Worm (Caenorhabditis elegans): Measurements from ENCODE around the gene dnj-1.

- TF ChIP-seq snpc-4 (tag; optimal IDR thresholded peaks at IDR 0.05) (no peak), elt-3 (tag; optimal IDR thresholded peaks at IDR 0.05) (no peak), blmp-1 (tag; optimal IDR thresholded peaks at IDR 0.05; ENCODE audit: insufficient read depth) (no peak), R02D3.7 (tag; optimal IDR thresholded peaks at IDR 0.05) (no peak), aly-2 (tag; optimal IDR thresholded peaks at IDR 0.05) (no peak), unc-62 (GFP tag; optimal IDR thresholded peaks at IDR 0.05) (no peak)
Measured at ce11 chrIV:11332751-11333150, 33.9 kb downstream of the dnj-1 start, which contains the start of gene sart-3.

Data from whole organism, L2 larva.